Fruit fly (Drosophila melanogaster) S2 (cell line): Measurements from ENCODE around the gene CG34280.
A peak's percentile ranks its signal among the peaks of the same experiment; 100 is the strongest.

Source experiments
- CG8478 ChIP-seq: fragments of >200 bp; optimal IDR thresholded peaks from 2 replicates; lab custom pipeline; 2018
- CTCF ChIP-seq, 2 experiments: fragments of >200 bp; optimal IDR thresholded peaks; 2 replicates each; lab custom pipeline; 2018

DNA sequence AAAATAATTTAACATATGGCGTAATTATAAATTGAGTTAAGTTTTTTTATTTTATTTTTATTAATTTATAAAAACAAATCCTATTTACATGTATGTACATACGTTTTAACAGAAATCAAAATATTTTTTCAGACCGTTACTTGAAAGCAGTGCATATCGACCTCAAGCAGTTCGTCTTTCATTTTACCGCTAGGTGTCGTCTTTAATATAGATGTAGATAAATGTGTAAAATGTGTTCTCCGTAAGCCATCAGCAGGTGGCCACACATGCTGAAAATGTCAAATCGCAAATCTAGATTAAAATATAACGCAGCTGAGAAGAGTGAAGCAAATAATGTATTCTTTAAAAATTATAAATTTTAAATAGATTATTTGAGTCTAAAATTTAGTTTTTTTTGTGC lies 45.9 kb upstream of the CG34280 start:
- TF ChIP-seq CG8478 (lab: Kevin White, UChicago) (no peak), CTCF (optimal IDR thresholded peaks at IDR 0.05; lab: Kevin White, UChicago) (peak; percentile 84 to 91)
